Worm (Caenorhabditis elegans): ENCODE results near the gene bcc-1.

Gene bcc-1

ce11 chrIV:11053652-11054317 is 38.6 kb downstream of the bcc-1 start, which contains the start of the genes F36H1.12 and lin-3:
F36H1.12 (minus strand) TSS chrIV:11053702.
lin-3 (plus strand) TSS chrIV:11054308.
- peak; percentile 85 for TF ChIP-seq lin-38 (GFP tag; IDR thresholded peaks at IDR 0.05)
- no peak for TF ChIP-seq hlh-30 (tag; optimal IDR thresholded peaks at IDR 0.05; ENCODE audit: insufficient read depth)
- 0 out of 2 replicates have a peak, but pooled peaks have one; percentile 31 for TF ChIP-seq ceh-44 (GFP tag; IDR thresholded peaks at IDR 0.05)
- no peak for TF ChIP-seq lim-7 (GFP tag; IDR thresholded peaks at IDR 0.05)
- no peak for TF ChIP-seq Y5F2A.4 (GFP tag; optimal IDR thresholded peaks at IDR 0.05)
- no peak for TF ChIP-seq duxl-1 (tag; optimal IDR thresholded peaks at IDR 0.05; ENCODE audit: poor library complexity)
- TF ChIP-seq snpc-1.2 (GFP tag; IDR thresholded peaks at IDR 0.05) = no peak
- peak; percentile 19 for TF ChIP-seq unc-130 (GFP tag; optimal IDR thresholded peaks at IDR 0.05)

ce11 chrIV:11051963-11052362 is 40.4 kb downstream of the bcc-1 start:
- TF ChIP-seq sdz-12 (GFP tag; optimal IDR thresholded peaks at IDR 0.05) (no peak), mxl-2 (GFP tag; conservative IDR thresholded peaks at IDR 0.05) (no peak), lin-13 (GFP tag; optimal IDR thresholded peaks at IDR 0.05) (no peak), unc-62 (GFP tag; optimal IDR thresholded peaks at IDR 0.05 in 1 of 2) (peak in 1 of 2 experiments; percentile 91), unc-62 (tag; optimal IDR thresholded peaks at IDR 0.05) (no peak), dve-1 (tag; optimal IDR thresholded peaks at IDR 0.05; ENCODE audit: insufficient read depth) (no peak), lsy-2 (tag; optimal IDR thresholded peaks at IDR 0.05) (no peak), hlh-11 (tag; optimal IDR thresholded peaks at IDR 0.05) (no peak), Y75B8A.6 (GFP tag; IDR thresholded peaks at IDR 0.05) (no peak)

- TF ChIP-seq ctbp-1 (GFP tag; IDR thresholded peaks at IDR 0.05) (no peak), aha-1 (tag) (peak; percentile 39), ceh-44 (GFP tag; IDR thresholded peaks at IDR 0.05) (no peak), unc-62 (GFP tag; optimal IDR thresholded peaks at IDR 0.05 in 1 of 2) (peak in 1 of 2 experiments; percentile 92), unc-62 (tag; optimal IDR thresholded peaks at IDR 0.05) (no peak), duxl-1 (tag; optimal IDR thresholded peaks at IDR 0.05; ENCODE audit: poor library complexity) (no peak), madf-5 (GFP tag; IDR thresholded peaks at IDR 0.05) (no peak)
Measured at ce11 chrIV:11049806-11050205, 42.5 kb downstream of the bcc-1 start, which contains the start of gene F36H1.3. F36H1.3 (plus strand) TSS chrIV:11050128.

ce11 chrIV:11048871-11049270 is 43.5 kb downstream of the bcc-1 start, which contains the start of gene F36H1.11:
F36H1.11 (plus strand) TSS chrIV:11049171.
- no peak for TF ChIP-seq rbr-2 (tag; optimal IDR thresholded peaks at IDR 0.05)
- no peak for TF ChIP-seq dpl-1 (GFP tag; optimal IDR thresholded peaks at IDR 0.05)
- TF ChIP-seq php-3 (GFP tag; IDR thresholded peaks at IDR 0.05) = no peak
- no peak for TF ChIP-seq duxl-1 (tag; optimal IDR thresholded peaks at IDR 0.05; ENCODE audit: poor library complexity)
- no peak for TF ChIP-seq fkh-10 (GFP tag; optimal IDR thresholded peaks at IDR 0.05)
- TF ChIP-seq attf-4 (tag; optimal IDR thresholded peaks at IDR 0.05) = no peak
- TF ChIP-seq skn-1 (tag; optimal IDR thresholded peaks at IDR 0.05) = no peak
- TF ChIP-seq lin-29 (GFP tag; IDR thresholded peaks at IDR 0.05) = no peak
- TF ChIP-seq F49E8.2 (tag; optimal IDR thresholded peaks at IDR 0.05; ENCODE audit: borderline replicate concordance) = no peak
- no peak for TF ChIP-seq ceh-44 (GFP tag; IDR thresholded peaks at IDR 0.05)
- no peak for TF ChIP-seq lir-3 (tag; optimal IDR thresholded peaks at IDR 0.05)
- TF ChIP-seq mep-1 (tag; optimal IDR thresholded peaks at IDR 0.05) = no peak
- no peak for TF ChIP-seq mdt-29 (GFP tag; IDR thresholded peaks at IDR 0.05)
- no peak for TF ChIP-seq madf-5 (GFP tag; IDR thresholded peaks at IDR 0.05)
- no peak for TF ChIP-seq madf-9 (GFP tag; conservative IDR thresholded peaks at IDR 0.05)

ce11 chrIV:11044377-11044776 is 48.0 kb downstream of the bcc-1 start:
- TF ChIP-seq lin-15B (tag; optimal IDR thresholded peaks at IDR 0.05) (no peak), unc-62 (GFP tag; optimal IDR thresholded peaks at IDR 0.05 in 1 of 2) (peak in 1 of 2 experiments; percentile 96), unc-62 (tag; optimal IDR thresholded peaks at IDR 0.05) (no peak)
